Worm (Caenorhabditis elegans) whole organism, L3 larva: Measurements from ENCODE around the gene M163.22.

Source experiments
- ZK546.5 ChIP-seq: sonication (generic microtip); optimal IDR thresholded peaks from 2 replicates; lab custom pipeline; 2017; ENCODE audit warnings: missing biosample characterization, missing genetic modification characterization
- egl-27 ChIP-seq: sonication (generic microtip); optimal IDR thresholded peaks from 4 replicates; lab custom pipeline; 2017; ENCODE audit warnings: missing biosample characterization, missing genetic modification reagents, missing genetic modification characterization
- egl-5 ChIP-seq: fragments of 150-350 bp; optimal IDR thresholded peaks from 2 replicates; lab custom pipeline; 2017; ENCODE audit warnings: missing biosample characterization, missing genetic modification reagents, missing genetic modification characterization, inconsistent platforms
- elt-2 ChIP-seq: sonication (generic microtip); optimal IDR thresholded peaks from 2 replicates; lab custom pipeline; 2016; ENCODE audit warnings: missing genetic modification reagents, mild to moderate bottlenecking, missing genetic modification characterization, missing compliant biosample characterization
- fkh-10 ChIP-seq: sonication (generic microtip); optimal IDR thresholded peaks from 2 replicates; lab custom pipeline; 2017; ENCODE audit warnings: missing biosample characterization, missing genetic modification reagents, missing genetic modification characterization
- fkh-2 ChIP-seq: fragments of 150-350 bp; optimal IDR thresholded peaks from 2 replicates; lab custom pipeline; 2014; ENCODE audit warnings: missing biosample characterization, missing genetic modification reagents, missing genetic modification characterization
- nhr-11 ChIP-seq: fragments of 150-350 bp; optimal IDR thresholded peaks from 2 replicates; lab custom pipeline; 2014; ENCODE audit warnings: missing biosample characterization, missing genetic modification characterization
- nhr-25 ChIP-seq: sonication (generic microtip); optimal IDR thresholded peaks from 2 replicates; lab custom pipeline; 2017; ENCODE audit warnings: missing biosample characterization, missing genetic modification characterization
- snpc-4 ChIP-seq: fragments of 150-350 bp; optimal IDR thresholded peaks from 2 replicates; lab custom pipeline; 2014; ENCODE audit warnings: missing biosample characterization, missing genetic modification characterization
- zag-1 ChIP-seq: fragments of 150-350 bp; optimal IDR thresholded peaks from 2 replicates; lab custom pipeline; 2014; ENCODE audit warnings: missing biosample characterization, missing genetic modification characterization
- ztf-11 ChIP-seq: fragments of 150-350 bp; optimal IDR thresholded peaks from 2 replicates; lab custom pipeline; 2014; ENCODE audit warnings: missing biosample characterization, missing genetic modification characterization

ce11 chrX:14428052-14428451, 37.6 kb upstream of the M163.22 start, which contains the start of gene F23D12.1:
- no peak for TF ChIP-seq fkh-2 (tag; lab: Kevin White, UChicago)
- TF ChIP-seq zag-1 (tag; lab: Kevin White, UChicago) = no peak
- no peak for TF ChIP-seq nhr-11 (tag; lab: Kevin White, UChicago)
- TF ChIP-seq snpc-4 (tag; lab: Kevin White, UChicago) = no peak
- no peak for TF ChIP-seq elt-2
- TF ChIP-seq ztf-11 (tag; lab: Kevin White, UChicago) = no peak
- no peak for TF ChIP-seq ZK546.5 (tag; lab: Kevin White, UChicago)
- no peak for TF ChIP-seq fkh-10 (GFP tag; lab: Kevin White, UChicago)
- no peak for TF ChIP-seq egl-27
- TF ChIP-seq egl-5 (tag; lab: Kevin White, UChicago) = no peak
- TF ChIP-seq nhr-25 = no peak
